Fruit fly (Drosophila melanogaster) whole organism, embryonic: ENCODE measurements around the gene mil.

Experiments
- Adf1 ChIP-seq: fragments of 200-800 bp; sonication (Bioruptor generic); IDR thresholded peaks from 2 replicates; pipeline ENCODE4 v1.3.6; 2022; ENCODE audit warnings: missing biosample characterization, missing genetic modification characterization
- BEAF-32 ChIP-seq: fragments of 200-800 bp; sonication (Bioruptor generic); optimal IDR thresholded peaks from 3 replicates; lab custom pipeline; 2017; ENCODE audit warnings: missing biosample characterization, missing genetic modification characterization, mild to moderate bottlenecking, moderate library complexity, missing genetic modification reagents
- CG10565 ChIP-seq: fragments of 200-800 bp; sonication (Bioruptor generic); optimal IDR thresholded peaks from 3 replicates; lab custom pipeline; 2016; ENCODE audit warnings: missing biosample characterization, mild to moderate bottlenecking, missing genetic modification characterization
- CG1233 ChIP-seq: fragments of 200-800 bp; sonication (Bioruptor generic); optimal IDR thresholded peaks from 4 replicates; lab custom pipeline; 2018; ENCODE audit warnings: missing biosample characterization, mild to moderate bottlenecking, missing genetic modification characterization
- CG12391 ChIP-seq: fragments of 200-800 bp; sonication (Bioruptor generic); optimal IDR thresholded peaks from 3 replicates; lab custom pipeline; 2018; ENCODE audit warnings: missing biosample characterization, mild to moderate bottlenecking, missing genetic modification characterization, moderate library complexity
- CG14860 ChIP-seq: fragments of 200-800 bp; sonication (Bioruptor generic); IDR thresholded peaks from 3 replicates; pipeline ENCODE4 v1.3.6; 2022; ENCODE audit warnings: missing biosample characterization, missing genetic modification characterization; ENCODE audit not compliant: partially characterized antibody
- CG32767 ChIP-seq: fragments of 200-800 bp; sonication (Bioruptor generic); IDR thresholded peaks from 2 replicates; pipeline ENCODE4 v1.3.6; 2022; ENCODE audit warnings: missing biosample characterization, missing genetic modification characterization
- CG34224 ChIP-seq: fragments of 200-800 bp; sonication (Bioruptor generic); IDR thresholded peaks from 3 replicates; pipeline ENCODE4 v1.3.6; 2022; ENCODE audit warnings: missing biosample characterization, missing genetic modification characterization; ENCODE audit not compliant: partially characterized antibody
- CG34376 ChIP-seq: fragments of 200-800 bp; sonication (Bioruptor generic); optimal IDR thresholded peaks from 2 replicates; lab custom pipeline; 2018; ENCODE audit warnings: missing biosample characterization, mild to moderate bottlenecking, missing genetic modification characterization
- CG4282 ChIP-seq: fragments of 200-800 bp; sonication (Bioruptor generic); optimal IDR thresholded peaks from 2 replicates; lab custom pipeline; 2016; ENCODE audit warnings: missing biosample characterization, missing genetic modification characterization
- CG4424 ChIP-seq: fragments of 200-800 bp; sonication (Bioruptor generic); optimal IDR thresholded peaks from 3 replicates; lab custom pipeline; 2016; ENCODE audit warnings: missing biosample characterization, missing genetic modification characterization
- CG6854 ChIP-seq: fragments of 200-800 bp; sonication (Bioruptor generic); optimal IDR thresholded peaks from 3 replicates; lab custom pipeline; 2017; ENCODE audit warnings: missing biosample characterization, mild to moderate bottlenecking, missing genetic modification characterization
- CG7357 ChIP-seq: fragments of 200-800 bp; sonication (Bioruptor generic); IDR thresholded peaks from 3 replicates; pipeline ENCODE4 v1.3.6; 2022; ENCODE audit warnings: missing biosample characterization, missing genetic modification characterization
- CG7786 ChIP-seq: fragments of 200-800 bp; sonication (Bioruptor generic); optimal IDR thresholded peaks from 2 replicates; lab custom pipeline; 2016; ENCODE audit warnings: missing biosample characterization, missing genetic modification characterization
- CG8359 ChIP-seq: fragments of 200-800 bp; sonication (Bioruptor generic); optimal IDR thresholded peaks from 2 replicates; lab custom pipeline; 2017; ENCODE audit warnings: missing biosample characterization, mild to moderate bottlenecking, missing genetic modification characterization, borderline replicate concordance
- Dbx ChIP-seq: fragments of 200-800 bp; sonication (Bioruptor generic); IDR thresholded peaks from 3 replicates; pipeline ENCODE4 v1.3.6; 2022; ENCODE audit warnings: missing biosample characterization, missing genetic modification characterization
- Dek ChIP-seq: fragments of 200-800 bp; sonication (Bioruptor generic); optimal IDR thresholded peaks from 3 replicates; lab custom pipeline; 2019; ENCODE audit warnings: missing biosample characterization, mild to moderate bottlenecking, missing genetic modification characterization, moderate library complexity
- Ets65A ChIP-seq: fragments of 200-800 bp; sonication (Bioruptor generic); peaks from one replicate; lab custom pipeline; 2016; ENCODE audit warnings: missing biosample characterization, missing genetic modification characterization
- HLHmδ ChIP-seq: fragments of 200-800 bp; sonication (Bioruptor generic); optimal IDR thresholded peaks from 2 replicates; lab custom pipeline; 2018; ENCODE audit warnings: missing biosample characterization, mild to moderate bottlenecking, missing genetic modification characterization, moderate library complexity
- Med ChIP-seq: fragments of 200-800 bp; sonication (Bioruptor generic); peaks from one replicate; lab custom pipeline; 2016; ENCODE audit warnings: missing biosample characterization, missing genetic modification characterization, mild to moderate bottlenecking, inconsistent platforms, moderate library complexity
- Mes4 ChIP-seq: fragments of 200-800 bp; sonication (Bioruptor generic); optimal IDR thresholded peaks from 2 replicates; lab custom pipeline; 2016; ENCODE audit warnings: missing biosample characterization, missing genetic modification characterization
- Myb ChIP-seq: fragments of 200-800 bp; sonication (Bioruptor generic); optimal IDR thresholded peaks from 2 replicates; lab custom pipeline; 2016; ENCODE audit warnings: missing biosample characterization, missing genetic modification characterization
- NfI ChIP-seq: fragments of 200-800 bp; sonication (Bioruptor generic); optimal IDR thresholded peaks from 3 replicates; lab custom pipeline; 2018; ENCODE audit warnings: missing biosample characterization, mild to moderate bottlenecking, missing genetic modification characterization, moderate library complexity
- Rfx ChIP-seq: fragments of 200-800 bp; sonication (Bioruptor generic); IDR thresholded peaks from 2 replicates; pipeline ENCODE4 v1.3.6; 2022; ENCODE audit warnings: missing biosample characterization, missing genetic modification characterization
- Sry-δ ChIP-seq: fragments of 200-800 bp; sonication (Bioruptor generic); optimal IDR thresholded peaks from 2 replicates; lab custom pipeline; 2016; ENCODE audit warnings: missing biosample characterization, missing genetic modification characterization
- TFAM ChIP-seq: fragments of 200-800 bp; sonication (Bioruptor generic); optimal IDR thresholded peaks from 2 replicates; lab custom pipeline; 2017; ENCODE audit warnings: missing biosample characterization, missing genetic modification characterization, inconsistent platforms
- ab ChIP-seq: fragments of 200-800 bp; sonication (Bioruptor generic); optimal IDR thresholded peaks from 2 replicates; lab custom pipeline; 2016; ENCODE audit warnings: missing biosample characterization, missing genetic modification characterization
- al ChIP-seq: fragments of 200-800 bp; sonication (Bioruptor generic); IDR thresholded peaks from 2 replicates; pipeline ENCODE4 v1.3.6; 2022; ENCODE audit warnings: missing biosample characterization, missing genetic modification characterization
- bcd ChIP-seq: fragments of 200-800 bp; sonication (Bioruptor generic); optimal IDR thresholded peaks from 2 replicates; lab custom pipeline; 2017; ENCODE audit warnings: missing biosample characterization, mild to moderate bottlenecking, missing genetic modification characterization
- bowl ChIP-seq: fragments of 200-800 bp; sonication (Bioruptor generic); IDR thresholded peaks from 2 replicates; pipeline ENCODE4 v1.3.6; 2022; ENCODE audit warnings: missing biosample characterization, missing genetic modification characterization
- ci ChIP-seq: fragments of 200-800 bp; sonication (Bioruptor generic); IDR thresholded peaks from 3 replicates; pipeline ENCODE4 v1.3.6; 2022; ENCODE audit warnings: missing biosample characterization, missing genetic modification characterization
- dysf ChIP-seq: fragments of 200-800 bp; sonication (Bioruptor generic); IDR thresholded peaks from 3 replicates; pipeline ENCODE4 v1.3.6; 2022; ENCODE audit warnings: missing biosample characterization, missing genetic modification characterization
- exex ChIP-seq: fragments of 200-800 bp; sonication (Bioruptor generic); optimal IDR thresholded peaks from 4 replicates; lab custom pipeline; 2018; ENCODE audit warnings: missing biosample characterization, mild to moderate bottlenecking, missing genetic modification characterization, moderate library complexity
- grau ChIP-seq: fragments of 200-800 bp; optimal IDR thresholded peaks from 3 replicates; lab custom pipeline; 2019; ENCODE audit warnings: missing biosample characterization, mild to moderate bottlenecking, missing genetic modification characterization, moderate library complexity
- gro ChIP-seq: fragments of 200-800 bp; sonication (Bioruptor generic); optimal IDR thresholded peaks from 2 replicates; lab custom pipeline; 2016; ENCODE audit warnings: missing biosample characterization, missing genetic modification characterization
- gsb ChIP-seq: fragments of 200-800 bp; sonication (Bioruptor generic); IDR thresholded peaks from 2 replicates; pipeline ENCODE4 v1.3.6; 2022; ENCODE audit warnings: missing biosample characterization, missing genetic modification characterization
- lmd ChIP-seq: fragments of 200-800 bp; sonication (Bioruptor generic); IDR thresholded peaks from 2 replicates; pipeline ENCODE4 v1.3.6; 2022; ENCODE audit warnings: missing biosample characterization, missing genetic modification characterization
- onecut ChIP-seq: fragments of 200-800 bp; sonication (Bioruptor generic); IDR thresholded peaks from 2 replicates; pipeline ENCODE4 v1.3.6; 2022; ENCODE audit warnings: missing biosample characterization, missing genetic modification characterization
- pzg ChIP-seq: fragments of 200-800 bp; sonication (Bioruptor generic); optimal IDR thresholded peaks from 3 replicates; lab custom pipeline; 2018; ENCODE audit warnings: missing biosample characterization, mild to moderate bottlenecking, missing genetic modification characterization, moderate library complexity
- row ChIP-seq: fragments of 200-800 bp; sonication (Bioruptor generic); IDR thresholded peaks from 3 replicates; pipeline ENCODE4 v1.3.6; 2022; ENCODE audit warnings: missing biosample characterization, missing genetic modification characterization
- sens ChIP-seq: fragments of 200-800 bp; sonication (Bioruptor generic); peaks from one replicate; lab custom pipeline; 2016; ENCODE audit warnings: missing biosample characterization, missing genetic modification characterization
- sob ChIP-seq: fragments of 200-800 bp; sonication (Bioruptor generic); IDR thresholded peaks from 2 replicates; pipeline ENCODE4 v1.3.6; 2022; ENCODE audit warnings: missing biosample characterization, missing genetic modification characterization
- stwl ChIP-seq: fragments of 200-800 bp; sonication (Bioruptor generic); optimal IDR thresholded peaks from 3 replicates; lab custom pipeline; 2018; ENCODE audit warnings: missing biosample characterization, mild to moderate bottlenecking, missing genetic modification characterization, moderate library complexity
- sug ChIP-seq: fragments of 200-800 bp; optimal IDR thresholded peaks from 2 replicates; lab custom pipeline; 2019; ENCODE audit warnings: missing biosample characterization, mild to moderate bottlenecking, missing genetic modification characterization, moderate library complexity
- tgo ChIP-seq: fragments of 200-800 bp; sonication (Bioruptor generic); IDR thresholded peaks from 3 replicates; pipeline ENCODE4 v1.3.6; 2022; ENCODE audit warnings: missing biosample characterization, missing genetic modification characterization
- trem ChIP-seq: fragments of 200-800 bp; optimal IDR thresholded peaks from 3 replicates; lab custom pipeline; 2019; ENCODE audit warnings: missing biosample characterization, mild to moderate bottlenecking, missing genetic modification characterization, moderate library complexity
- tx ChIP-seq: fragments of 200-800 bp; sonication (Bioruptor generic); optimal IDR thresholded peaks from 2 replicates; lab custom pipeline; 2016; ENCODE audit warnings: missing biosample characterization, missing genetic modification characterization
- wor ChIP-seq: fragments of 200-800 bp; sonication (Bioruptor generic); IDR thresholded peaks from 2 replicates; pipeline ENCODE4 v1.3.6; 2022; ENCODE audit warnings: missing biosample characterization, missing genetic modification characterization

The mil gene

DNA sequence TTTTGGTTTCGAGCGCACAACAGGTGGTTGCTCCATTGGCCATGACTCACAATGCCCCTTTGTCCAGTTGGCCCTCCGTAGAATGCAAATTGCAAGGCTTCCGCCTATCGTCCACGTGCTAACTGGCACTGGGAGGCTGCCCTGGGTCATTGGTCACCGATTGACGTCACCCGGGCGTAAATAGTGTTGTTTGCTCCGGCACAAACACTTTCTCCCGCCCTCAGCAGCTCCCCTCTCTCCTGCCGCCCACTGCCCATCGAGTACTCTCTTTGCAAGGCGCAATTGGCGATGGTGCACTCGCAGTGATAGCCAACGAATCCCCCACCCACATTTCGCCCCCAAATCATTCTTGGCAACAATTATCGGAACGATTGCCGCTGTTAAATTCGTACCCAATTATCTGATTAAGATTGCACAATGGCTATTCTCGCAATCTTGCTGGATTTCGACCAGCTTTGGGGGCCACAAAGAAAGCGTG, 14.5 kb downstream of the mil start (continued):
- TF ChIP-seq CG6854 (GFP tag; lab: Kevin White, UChicago) (no peak), CG8359 (GFP tag; lab: Kevin White, UChicago) (no peak), CG7786 (GFP tag; lab: Kevin White, UChicago) (no peak), tgo (GFP tag; lab: Robert Waterston, UW) (no peak), onecut (GFP tag; lab: Robert Waterston, UW) (no peak), CG14860 (GFP tag; lab: Robert Waterston, UW) (0 out of 3 replicates have a peak, but pooled peaks have one; percentile 13), Dek (no peak), dysf (GFP tag; lab: Robert Waterston, UW) (no peak), sob (GFP tag; lab: Robert Waterston, UW) (no peak), TFAM (no peak), tx (GFP tag; lab: Kevin White, UChicago) (no peak), sug (tag; lab: Kevin White, UChicago) (peak; percentile 27), ab (GFP tag; lab: Kevin White, UChicago) (no peak), CG10565 (GFP tag; lab: Kevin White, UChicago) (no peak), Rfx (GFP tag; lab: Robert Waterston, UW) (0 out of 2 replicates have a peak, but pooled peaks have one; percentile 14), Adf1 (no peak), Med (peak; percentile 45), CG7357 (GFP tag; lab: Robert Waterston, UW) (no peak), HLHmδ (GFP tag; lab: Kevin White, UChicago) (no peak), gsb (GFP tag; lab: Robert Waterston, UW) (0 out of 2 replicates have a peak, but pooled peaks have one; percentile 38), wor (GFP tag; lab: Robert Waterston, UW) (no peak), Sry-δ (GFP tag; lab: Kevin White, UChicago) (no peak), Mes4 (no peak), bowl (no peak), Ets65A (peak; percentile 70), CG4424 (GFP tag; lab: Kevin White, UChicago) (no peak)

DNA sequence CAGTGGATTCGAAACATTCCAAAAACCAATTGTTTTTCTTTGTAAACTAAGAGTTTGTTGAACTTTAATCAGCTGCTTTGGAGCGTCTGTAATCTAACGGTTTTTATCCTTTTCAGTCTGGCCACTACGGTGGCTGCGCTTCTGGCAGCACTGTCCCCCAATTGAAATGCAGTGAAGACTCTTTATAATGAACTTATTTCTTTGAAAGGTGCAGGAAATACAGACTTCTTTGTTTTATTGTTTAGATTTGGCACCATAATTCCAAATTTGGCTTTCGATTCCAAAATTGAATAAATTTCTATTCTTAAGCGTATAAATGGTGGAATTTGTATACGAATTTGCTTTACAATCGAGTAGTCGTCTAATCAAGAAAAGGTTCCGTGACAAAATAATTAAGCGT, 15.9 kb downstream of the mil start, which contains the start of gene nenya:
Gene nenya, minus strand, starts transcription at position 35 of the 400 bp plus-strand sequence.
- TF ChIP-seq trem (tag; lab: Kevin White, UChicago) (peak; percentile 6), row (GFP tag; lab: Robert Waterston, UW) (peak; percentile 51), gro (GFP tag; lab: Kevin White, UChicago) (no peak), Med (peak; percentile 54), Myb (peak; percentile 67), grau (tag; lab: Kevin White, UChicago) (peak; percentile 67)
- TF ChIP-seq, all 482 proteins: peak for 5

DNA sequence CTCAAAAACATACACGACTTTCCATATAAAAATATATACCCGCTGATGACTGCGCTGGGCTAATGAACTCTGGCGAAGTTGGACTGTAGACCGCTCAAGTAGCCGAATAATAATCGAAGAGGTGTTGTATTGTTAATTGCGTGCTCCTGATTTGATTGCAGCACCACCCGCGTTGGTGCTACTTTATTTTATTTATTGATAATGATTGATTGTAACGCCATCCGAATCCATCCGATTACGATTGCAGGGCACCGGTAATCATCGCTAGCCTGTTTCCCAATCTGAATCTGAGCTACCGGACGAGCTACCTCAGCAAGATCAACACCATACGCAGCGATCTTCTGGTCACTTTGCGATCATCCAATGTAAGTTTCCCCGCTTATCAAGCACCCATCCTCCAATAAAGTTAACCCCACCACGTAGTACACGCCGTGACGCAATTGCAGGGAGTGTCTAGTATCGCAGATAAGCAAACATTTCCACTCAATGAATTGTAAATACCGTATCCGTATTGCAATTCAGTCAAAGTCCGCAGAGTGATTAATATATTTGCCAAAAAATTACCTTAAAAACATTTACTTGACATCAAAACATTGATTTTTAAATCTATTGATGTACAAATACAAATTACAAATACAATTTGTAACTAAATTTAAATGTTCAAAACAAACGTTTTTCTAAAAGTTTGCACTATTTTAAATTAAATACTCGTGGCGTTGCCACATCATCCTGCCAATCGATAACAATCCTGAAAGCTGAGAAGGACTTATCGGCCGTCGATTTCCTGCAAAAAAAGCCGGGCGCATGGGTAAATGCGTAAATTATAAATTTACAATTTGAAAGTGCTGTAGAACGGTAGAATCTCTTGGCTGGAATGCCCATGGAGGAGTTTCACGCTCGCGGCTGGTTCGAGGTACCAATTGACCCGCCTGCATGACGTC, 17.0 kb downstream of the mil start:
- TF ChIP-seq CG34376 (GFP tag; lab: Kevin White, UChicago) (peak; percentile 63), pzg (GFP tag; lab: Kevin White, UChicago) (peak; percentile 20), Dbx (GFP tag; lab: Robert Waterston, UW) (no peak), ci (GFP tag; lab: Robert Waterston, UW) (peak; percentile 47; the same call in 1 of the 3 replicates), CG12391 (tag; lab: Kevin White, UChicago) (no peak), NfI (GFP tag; lab: Kevin White, UChicago) (no peak), sens (peak; percentile 56), BEAF-32 (GFP tag; lab: Kevin White, UChicago) (peak; percentile 34), CG34224 (no peak), exex (peak; percentile 91), CG1233 (GFP tag; lab: Kevin White, UChicago) (no peak), bcd (GFP tag; lab: Kevin White, UChicago) (no peak), stwl (peak; percentile 54), CG4282 (GFP tag; lab: Kevin White, UChicago) (no peak), CG32767 (GFP tag; lab: Robert Waterston, UW) (no peak), al (GFP tag; lab: Robert Waterston, UW) (no peak), lmd (GFP tag; lab: Robert Waterston, UW) (no peak), Med (peak; percentile 36)
